Fruit fly (Drosophila melanogaster): ENCODE data around the gene CG3386.

Gene CG3386

dm6 chr3L:680258-680657 is 2.0 kb downstream of the CG3386 start, which contains the start of gene CG17129 (continued):
- TF ChIP-seq CG17568 (GFP tag; optimal IDR thresholded peaks at IDR 0.05) (peak; percentile 68), Sox102F (GFP tag; optimal IDR thresholded peaks at IDR 0.05) (peak; percentile 75), Scr (GFP tag; IDR thresholded peaks at IDR 0.05; ENCODE audit: partially characterized antibody) (peak; percentile 98), cwo (GFP tag; optimal IDR thresholded peaks at IDR 0.05) (peak; percentile 20), eve (GFP tag; optimal IDR thresholded peaks at IDR 0.05) (no peak), Antp (GFP tag; optimal IDR thresholded peaks at IDR 0.05) (peak; percentile 81), zf30C (GFP tag; optimal IDR thresholded peaks at IDR 0.05) (no peak), CG5953 (GFP tag; IDR thresholded peaks at IDR 0.05) (no peak), her (GFP tag; optimal IDR thresholded peaks at IDR 0.05) (peak; percentile 75), Dbx (GFP tag; IDR thresholded peaks at IDR 0.05) (peak; percentile 60; the same call in 2 of the 3 replicates), CG16815 (GFP tag; optimal IDR thresholded peaks at IDR 0.05) (peak; percentile 58), Dref (GFP tag; IDR thresholded peaks at IDR 0.05) (peak; percentile 48), CG4404 (GFP tag; IDR thresholded peaks at IDR 0.05) (peak; percentile 75), croc (GFP tag; conservative IDR thresholded peaks at IDR 0.05) (peak; percentile 66), CG9876 (GFP tag; optimal IDR thresholded peaks at IDR 0.05) (peak; percentile 5), bowl (GFP tag; IDR thresholded peaks at IDR 0.05) (peak; percentile 28; the same call in 1 of the 2 replicates), cad (GFP tag; optimal IDR thresholded peaks at IDR 0.05) (no peak), Rfx (GFP tag; IDR thresholded peaks at IDR 0.05) (peak; percentile 86), CG6175 (GFP tag; IDR thresholded peaks at IDR 0.05) (0 out of 3 replicates have a peak, but pooled peaks have one; percentile 57), D (optimal IDR thresholded peaks at IDR 0.05) (no peak), D (GFP tag; optimal IDR thresholded peaks at IDR 0.05) (peak; percentile 38), z (GFP tag; IDR thresholded peaks at IDR 0.05) (peak; percentile 97), CG9817 (tag; optimal IDR thresholded peaks at IDR 0.05) (peak; percentile 68), sim (GFP tag; IDR thresholded peaks at IDR 0.05) (no peak), dmrt99B (tag; optimal IDR thresholded peaks at IDR 0.05) (peak; percentile 63), Dfd (GFP tag; optimal IDR thresholded peaks at IDR 0.05) (no peak), CG6791 (GFP tag; IDR thresholded peaks at IDR 0.05; ENCODE audit: partially characterized antibody) (peak; percentile 90), CG11696 (GFP tag; IDR thresholded peaks at IDR 0.05) (peak; percentile 33; the same call in 1 of the 2 replicates), CG18599 (GFP tag; optimal IDR thresholded peaks at IDR 0.05) (peak; percentile 70), CG9437 (GFP tag; optimal IDR thresholded peaks at IDR 0.05) (peak; percentile 39), CG17912 (GFP tag; optimal IDR thresholded peaks at IDR 0.05) (peak; percentile 2), CG17359 (tag; optimal IDR thresholded peaks at IDR 0.05) (peak; percentile 77), fd96Cb (tag; optimal IDR thresholded peaks at IDR 0.05) (peak; percentile 70), en (GFP tag; optimal IDR thresholded peaks at IDR 0.05) (peak; percentile 50), lola (GFP tag; optimal IDR thresholded peaks at IDR 0.05) (peak in 1 of 3 experiments; percentile 76), fd3F (GFP tag; optimal IDR thresholded peaks at IDR 0.05) (peak; percentile 62), D19B (GFP tag; optimal IDR thresholded peaks at IDR 0.05) (no peak), CG12155 (GFP tag; optimal IDR thresholded peaks at IDR 0.05) (peak; percentile 59), Myb (GFP tag; optimal IDR thresholded peaks at IDR 0.05) (peak; percentile 64), sug (tag; optimal IDR thresholded peaks at IDR 0.05) (no peak), CG10462 (GFP tag; optimal IDR thresholded peaks at IDR 0.05) (peak; percentile 9), CG6765 (GFP tag; optimal IDR thresholded peaks at IDR 0.05) (peak; percentile 10), bcd (GFP tag; optimal IDR thresholded peaks at IDR 0.05) (peak; percentile 54), CG12299 (tag; optimal IDR thresholded peaks at IDR 0.05) (peak; percentile 1), ttk (GFP tag; IDR thresholded peaks at IDR 0.05) (peak; percentile 73), zfh1 (GFP tag; IDR thresholded peaks at IDR 0.05) (peak; percentile 83), CG31388 (GFP tag; optimal IDR thresholded peaks at IDR 0.05) (no peak), wdn (GFP tag; IDR thresholded peaks at IDR 0.05) (no peak), H2.0 (GFP tag; IDR thresholded peaks at IDR 0.05) (peak; percentile 41; the same call in 1 of the 2 replicates), slbo (GFP tag; IDR thresholded peaks at IDR 0.05) (peak; percentile 84), BtbVII (GFP tag; optimal IDR thresholded peaks at IDR 0.05) (peak; percentile 32)
